Worm (Caenorhabditis elegans): Measurements from ENCODE around the gene odr-10.

- TF ChIP-seq fkh-10 (GFP tag; optimal IDR thresholded peaks at IDR 0.05) (no peak), pha-4 (tag; optimal IDR thresholded peaks at IDR 0.05) (no peak), nfya-1 (tag; optimal IDR thresholded peaks at IDR 0.05) (no peak), ama-1 (optimal IDR thresholded peaks at IDR 0.05) (no peak), pag-3 (tag; optimal IDR thresholded peaks at IDR 0.05; ENCODE audit: borderline replicate concordance) (no peak), zip-5 (tag; optimal IDR thresholded peaks at IDR 0.05) (no peak), ceh-18 (tag; optimal IDR thresholded peaks at IDR 0.05) (no peak), ceh-45 (GFP tag; IDR thresholded peaks at IDR 0.05) (no peak), nhr-11 (tag; optimal IDR thresholded peaks at IDR 0.05) (no peak), unc-55 (GFP tag; optimal IDR thresholded peaks at IDR 0.05) (no peak), C38D4.7 (GFP tag; optimal IDR thresholded peaks at IDR 0.05) (no peak), K02D7.2 (tag; optimal IDR thresholded peaks at IDR 0.05) (no peak), nhr-232 (tag; optimal IDR thresholded peaks at IDR 0.05) (no peak), sox-4 (tag; optimal IDR thresholded peaks at IDR 0.05) (no peak)
These were observed 35.3 kb upstream of the odr-10 start, which contains the start of gene pes-23 for ce11 chrX:6901078-6901477.

Data from whole organism, late embryonic.